Worm (Caenorhabditis elegans) whole organism, young adult: ENCODE measurements around the gene F31E3.12.

Experiments
- B0336.3 ChIP-seq: fragments of 200-800 bp; sonication (Bioruptor generic); IDR thresholded peaks from 2 replicates; pipeline ENCODE4 v1.3.6; 2022; ENCODE audit warnings: missing genetic modification characterization, missing compliant biosample characterization
- F33H1.4 ChIP-seq: fragments of 200-800 bp; sonication (Bioruptor generic); IDR thresholded peaks from 2 replicates; pipeline ENCODE4 v1.3.6; 2022; ENCODE audit warnings: missing genetic modification reagents, missing genetic modification characterization, missing compliant biosample characterization
- F49E8.2 ChIP-seq: sonication (generic microtip); optimal IDR thresholded peaks from 3 replicates; lab custom pipeline; 2017; ENCODE audit warnings: missing genetic modification characterization, mild to moderate bottlenecking, missing compliant biosample characterization, antibody characterized with exemption, moderate library complexity; ENCODE audit not compliant: insufficient read depth
- F55B11.4 ChIP-seq: sonication (generic microtip); optimal IDR thresholded peaks from 2 replicates; lab custom pipeline; 2016; ENCODE audit warnings: missing compliant biosample characterization, missing genetic modification characterization, borderline replicate concordance; ENCODE audit not compliant: insufficient read depth
- F57A8.1 ChIP-seq: fragments of 200-800 bp; sonication (Bioruptor generic); optimal IDR thresholded peaks from 2 replicates; lab custom pipeline; 2018; ENCODE audit warnings: mild to moderate bottlenecking, missing genetic modification characterization, moderate library complexity, missing compliant biosample characterization
- K12H6.12 ChIP-seq: fragments of 200-800 bp; sonication (Bioruptor generic); optimal IDR thresholded peaks from 2 replicates; lab custom pipeline; 2018; ENCODE audit warnings: mild to moderate bottlenecking, missing genetic modification characterization, missing compliant biosample characterization
- T07F8.4 ChIP-seq: sonication (generic microtip); optimal IDR thresholded peaks from 2 replicates; lab custom pipeline; 2016; ENCODE audit warnings: mild to moderate bottlenecking, missing genetic modification characterization, moderate library complexity, missing compliant biosample characterization
- T26A5.8 ChIP-seq: sonication (generic microtip); optimal IDR thresholded peaks from 2 replicates; lab custom pipeline; 2016; ENCODE audit warnings: missing genetic modification characterization, missing compliant biosample characterization
- ZK185.1 ChIP-seq: sonication (generic microtip); optimal IDR thresholded peaks from 2 replicates; lab custom pipeline; 2016; ENCODE audit warnings: mild to moderate bottlenecking, missing genetic modification characterization, missing compliant biosample characterization; ENCODE audit not compliant: poor library complexity, severe bottlenecking
- ama-1 ChIP-seq, 3 experiments: fragments of 150-350 bp in 1 of 3; sonication (generic microtip) in 2 of 3; optimal IDR thresholded peaks; 2 replicates each; lab custom pipeline; 2014 to 2018; ENCODE audit warnings: missing biosample characterization in 2 of 3, missing genetic modification characterization in 2 of 3, missing genetic modification reagents in 2 of 3
- aptf-2 ChIP-seq: fragments of 200-800 bp; sonication (Bioruptor generic); conservative IDR thresholded peaks from 2 replicates; pipeline ENCODE4 v1.3.6; 2022; ENCODE audit warnings: missing genetic modification reagents, missing genetic modification characterization, missing compliant biosample characterization
- athp-1 ChIP-seq: sonication (generic microtip); optimal IDR thresholded peaks from 2 replicates; lab custom pipeline; 2017; ENCODE audit warnings: mild to moderate bottlenecking, missing genetic modification characterization, missing compliant biosample characterization
- attf-6 ChIP-seq: fragments of 200-800 bp; sonication (Bioruptor generic); IDR thresholded peaks from 2 replicates; pipeline ENCODE4 v1.3.6; 2022; ENCODE audit warnings: missing genetic modification reagents, missing genetic modification characterization, missing compliant biosample characterization
- bed-2 ChIP-seq: fragments of 200-800 bp; sonication (Bioruptor generic); IDR thresholded peaks from 2 replicates; pipeline ENCODE4 v1.3.6; 2022; ENCODE audit warnings: missing genetic modification reagents, missing genetic modification characterization, missing compliant biosample characterization
- ccch-3 ChIP-seq: fragments of 200-800 bp; sonication (Bioruptor generic); optimal IDR thresholded peaks from 2 replicates; lab custom pipeline; 2018; ENCODE audit warnings: mild to moderate bottlenecking, missing genetic modification characterization, missing compliant biosample characterization
- cebp-2 ChIP-seq: fragments of 200-800 bp; sonication (Bioruptor generic); IDR thresholded peaks from 2 replicates; pipeline ENCODE4 v1.3.6; 2022; ENCODE audit warnings: missing genetic modification characterization, missing compliant biosample characterization
- ceh-27 ChIP-seq: fragments of 200-800 bp; sonication (Bioruptor generic); optimal IDR thresholded peaks from 2 replicates; lab custom pipeline; 2018; ENCODE audit warnings: mild to moderate bottlenecking, missing genetic modification characterization, moderate library complexity, missing compliant biosample characterization
- ceh-40 ChIP-seq: fragments of 200-800 bp; sonication (Bioruptor generic); IDR thresholded peaks from 2 replicates; pipeline ENCODE4 v1.3.6; 2022; ENCODE audit warnings: missing genetic modification characterization, missing compliant biosample characterization
- ceh-58 ChIP-seq: fragments of 200-800 bp; sonication (Bioruptor generic); IDR thresholded peaks from 2 replicates; pipeline ENCODE4 v1.3.6; 2022; ENCODE audit warnings: missing genetic modification characterization, missing compliant biosample characterization
- ceh-91 ChIP-seq: fragments of 200-800 bp; sonication (Bioruptor generic); IDR thresholded peaks from 2 replicates; pipeline ENCODE4 v1.3.6; 2022; ENCODE audit warnings: missing genetic modification reagents, missing genetic modification characterization, missing compliant biosample characterization
- die-1 ChIP-seq: sonication (generic microtip); optimal IDR thresholded peaks from 2 replicates; lab custom pipeline; 2016; ENCODE audit warnings: missing genotype, mild to moderate bottlenecking, missing genetic modification characterization, missing compliant biosample characterization
- dox-1 ChIP-seq: fragments of 200-800 bp; sonication (Bioruptor generic); IDR thresholded peaks from 2 replicates; pipeline ENCODE4 v1.3.6; 2022; ENCODE audit warnings: missing genetic modification reagents, missing genetic modification characterization, missing compliant biosample characterization
- dpl-1 ChIP-seq: fragments of 150-350 bp; optimal IDR thresholded peaks from 2 replicates; lab custom pipeline; 2014; ENCODE audit warnings: missing biosample characterization, missing genetic modification reagents, missing genetic modification characterization
- egl-44 ChIP-seq: fragments of 200-800 bp; sonication (Bioruptor generic); IDR thresholded peaks from 2 replicates; pipeline ENCODE4 v1.3.6; 2022; ENCODE audit warnings: missing genetic modification reagents, missing genetic modification characterization, missing compliant biosample characterization
- egrh-3 ChIP-seq: fragments of 200-800 bp; sonication (Bioruptor generic); IDR thresholded peaks from 2 replicates; pipeline ENCODE4 v1.3.6; 2022; ENCODE audit warnings: missing genetic modification reagents, missing genetic modification characterization, missing compliant biosample characterization
- fkh-3 ChIP-seq: sonication (generic microtip); optimal IDR thresholded peaks from 2 replicates; lab custom pipeline; 2016; ENCODE audit warnings: mild to moderate bottlenecking, missing genetic modification characterization, missing compliant biosample characterization
- hmg-20 ChIP-seq: fragments of 200-800 bp; sonication (Bioruptor generic); IDR thresholded peaks from 2 replicates; pipeline ENCODE4 v1.3.6; 2022; ENCODE audit warnings: missing genetic modification reagents, missing genetic modification characterization, missing compliant biosample characterization
- lag-1 ChIP-seq: fragments of 200-800 bp; sonication (Bioruptor generic); IDR thresholded peaks from 2 replicates; pipeline ENCODE4 v1.3.6; 2022; ENCODE audit warnings: missing genetic modification reagents, missing genetic modification characterization, missing compliant biosample characterization
- let-607 ChIP-seq, 2 experiments: fragments of 200-800 bp in 1 of 2; sonication (Bioruptor generic) in 1 of 2; sonication (generic microtip) in 1 of 2; optimal IDR thresholded peaks; 2 replicates each; lab custom pipeline; 2016 to 2018; ENCODE audit warnings: mild to moderate bottlenecking in 2 of 2, missing compliant biosample characterization in 2 of 2, missing genetic modification characterization in 2 of 2, moderate library complexity in 2 of 2, missing genotype in 1 of 2
- lin-35 ChIP-seq, 3 experiments: fragments of 150-350 bp in 2 of 3; sonication (generic microtip) in 1 of 3; optimal IDR thresholded peaks; 2 replicates each; lab custom pipeline; 2014 to 2018; ENCODE audit warnings: missing biosample characterization in 3 of 3, missing genetic modification characterization in 3 of 3, missing genetic modification reagents in 3 of 3
- madf-3 ChIP-seq: fragments of 200-800 bp; sonication (Bioruptor generic); IDR thresholded peaks from 2 replicates; pipeline ENCODE4 v1.3.6; 2022; ENCODE audit warnings: missing genetic modification reagents, missing genetic modification characterization, missing compliant biosample characterization
- madf-8 ChIP-seq: fragments of 200-800 bp; sonication (Bioruptor generic); conservative IDR thresholded peaks from 2 replicates; pipeline ENCODE4 v1.3.6; 2022; ENCODE audit warnings: missing genetic modification reagents, missing genetic modification characterization, missing compliant biosample characterization
- mcd-1 ChIP-seq: fragments of 200-800 bp; sonication (Bioruptor generic); IDR thresholded peaks from 2 replicates; pipeline ENCODE4 v1.3.6; 2022; ENCODE audit warnings: missing genetic modification reagents, missing genetic modification characterization, missing compliant biosample characterization
- mel-28 ChIP-seq: sonication (generic microtip); optimal IDR thresholded peaks from 2 replicates; lab custom pipeline; 2016; ENCODE audit warnings: borderline replicate concordance, mild to moderate bottlenecking, missing genetic modification characterization, missing compliant biosample characterization
- mxl-1 ChIP-seq: sonication (generic microtip); optimal IDR thresholded peaks from 2 replicates; lab custom pipeline; 2016; ENCODE audit warnings: missing genetic modification characterization, missing compliant biosample characterization
- nfya-2 ChIP-seq: fragments of 200-800 bp; sonication (Bioruptor generic); IDR thresholded peaks from 2 replicates; pipeline ENCODE4 v1.3.6; 2022; ENCODE audit warnings: missing genetic modification reagents, missing genetic modification characterization, missing compliant biosample characterization
- nfyb-1 ChIP-seq: fragments of 200-800 bp; sonication (Bioruptor generic); IDR thresholded peaks from 2 replicates; pipeline ENCODE4 v1.3.6; 2022; ENCODE audit warnings: missing genetic modification reagents, missing genetic modification characterization, missing compliant biosample characterization
- nhr-179 ChIP-seq: sonication (generic microtip); optimal IDR thresholded peaks from 2 replicates; lab custom pipeline; 2016; ENCODE audit warnings: mild to moderate bottlenecking, missing genetic modification characterization, missing compliant biosample characterization
- pbrm-1 ChIP-seq: fragments of 200-800 bp; sonication (Bioruptor generic); IDR thresholded peaks from 2 replicates; pipeline ENCODE4 v1.3.6; 2022; ENCODE audit warnings: missing genetic modification reagents, missing genetic modification characterization, missing compliant biosample characterization
- repo-1 ChIP-seq: sonication (generic microtip); optimal IDR thresholded peaks from 2 replicates; lab custom pipeline; 2017; ENCODE audit warnings: mild to moderate bottlenecking, missing genetic modification characterization, missing compliant biosample characterization
- sdz-38 ChIP-seq: sonication (generic microtip); optimal IDR thresholded peaks from 2 replicates; lab custom pipeline; 2016; ENCODE audit warnings: missing genotype, missing genetic modification characterization, missing compliant biosample characterization
- snpc-1.3 ChIP-seq: sonication (generic microtip); optimal IDR thresholded peaks from 2 replicates; lab custom pipeline; 2017; ENCODE audit warnings: missing genetic modification characterization, mild to moderate bottlenecking, missing compliant biosample characterization, antibody characterized with exemption, moderate library complexity, missing genotype, missing genetic modification reagents; ENCODE audit not compliant: insufficient read depth
- unc-130 ChIP-seq: sonication (generic microtip); optimal IDR thresholded peaks from 2 replicates; lab custom pipeline; 2016; ENCODE audit warnings: missing genetic modification reagents, missing genetic modification characterization, missing compliant biosample characterization
- xnd-1 ChIP-seq: sonication (generic microtip); optimal IDR thresholded peaks from 2 replicates; lab custom pipeline; 2016; ENCODE audit warnings: missing genotype, missing genetic modification reagents, missing genetic modification characterization, missing compliant biosample characterization
- ztf-3 ChIP-seq: fragments of 200-800 bp; sonication (Bioruptor generic); optimal IDR thresholded peaks from 2 replicates; lab custom pipeline; 2018; ENCODE audit warnings: mild to moderate bottlenecking, missing genetic modification characterization, missing compliant biosample characterization

The F31E3.12 gene

DNA sequence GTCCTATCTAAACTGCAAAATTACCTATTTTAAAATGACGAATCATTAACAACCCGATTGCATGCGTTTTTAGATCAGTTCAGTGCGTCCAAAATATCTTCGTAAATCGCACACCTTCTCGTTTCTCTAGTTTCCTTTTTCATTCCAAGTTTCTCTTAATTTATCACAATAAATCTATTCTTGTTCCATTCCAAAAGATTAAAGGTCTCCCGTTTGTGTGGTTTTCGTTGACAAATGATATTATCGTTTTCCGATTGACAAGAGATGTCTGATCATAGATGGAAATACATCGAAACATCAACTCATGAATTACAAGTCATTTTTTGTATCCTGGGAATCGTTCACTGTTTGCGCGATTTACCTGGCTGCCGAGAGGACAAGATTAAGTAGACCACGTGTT lies 24.0 kb downstream of the F31E3.12 start:
- TF ChIP-seq ama-1 (optimal IDR thresholded peaks at IDR 0.05; lab: Kevin White, UChicago) (no peak), ama-1 (GFP tag; optimal IDR thresholded peaks at IDR 0.05; lab: Kevin White, UChicago) (no peak), egl-44 (GFP tag; lab: Robert Waterston, UW) (no peak), repo-1 (no peak), ceh-91 (GFP tag; lab: Robert Waterston, UW) (no peak), nfyb-1 (no peak), madf-3 (no peak), mel-28 (tag; lab: Kevin White, UChicago) (no peak), attf-6 (GFP tag; lab: Robert Waterston, UW) (no peak), ceh-27 (GFP tag; lab: Kevin White, UChicago) (no peak), aptf-2 (GFP tag; lab: Robert Waterston, UW) (no peak), egrh-3 (no peak)

DNA sequence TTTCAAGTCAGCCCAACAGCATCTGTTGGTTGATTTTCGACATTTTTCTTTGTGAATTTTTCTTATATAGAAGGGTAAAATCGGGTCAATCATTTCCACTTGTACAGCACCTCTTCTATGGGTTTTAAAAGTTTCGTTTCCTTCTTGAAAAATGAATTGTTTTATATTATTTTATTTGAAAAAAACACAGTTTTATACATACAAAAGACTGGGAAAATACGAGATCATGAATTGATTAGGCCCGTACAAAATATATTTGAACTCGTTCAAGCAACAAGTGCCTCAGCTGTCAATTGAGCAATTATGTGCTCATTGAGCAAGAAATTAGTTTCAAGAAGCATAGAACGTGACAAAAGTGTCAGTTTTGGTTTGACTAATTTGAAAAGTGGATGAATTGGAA lies 33.0 kb downstream of the F31E3.12 start:
- TF ChIP-seq dox-1 (GFP tag; lab: Robert Waterston, UW), result no peak
- TF ChIP-seq F55B11.4 (tag; lab: Kevin White, UChicago), result no peak
- no peak for TF ChIP-seq F49E8.2 (tag; lab: Kevin White, UChicago)
- no peak for TF ChIP-seq ceh-27 (GFP tag; lab: Kevin White, UChicago)
- TF ChIP-seq unc-130, result no peak
- no peak for TF ChIP-seq madf-3
- no peak for TF ChIP-seq K12H6.12 (tag; lab: Kevin White, UChicago)
- TF ChIP-seq lag-1, result no peak
- no peak for TF ChIP-seq mxl-1 (tag; lab: Kevin White, UChicago)
- TF ChIP-seq ceh-58, result no peak
- no peak for TF ChIP-seq snpc-1.3 (tag; lab: Kevin White, UChicago)
- TF ChIP-seq T07F8.4, result no peak
- no peak for TF ChIP-seq hmg-20 (GFP tag; lab: Robert Waterston, UW)
- TF ChIP-seq lin-35 (GFP tag; optimal IDR thresholded peaks at IDR 0.05; lab: Kevin White, UChicago), result no peak

DNA sequence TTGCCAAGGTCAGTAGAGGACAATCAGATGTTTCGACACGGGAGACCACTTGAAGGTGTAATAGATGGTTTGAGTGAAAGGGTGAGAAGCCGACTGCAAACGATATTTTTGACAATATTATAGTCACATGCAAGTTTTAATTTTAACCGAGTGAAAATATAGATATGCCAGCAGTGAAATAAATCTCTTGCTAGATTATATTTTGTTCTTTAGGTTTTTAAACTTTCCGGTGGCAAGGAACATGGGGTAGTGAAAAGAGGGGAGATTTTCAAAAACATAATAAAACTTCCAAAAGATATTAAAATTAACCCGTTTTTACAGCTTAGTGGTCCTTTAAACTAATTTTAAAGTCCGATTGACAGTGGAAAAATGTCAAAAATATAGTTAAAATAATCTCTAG lies 36.2 kb downstream of the F31E3.12 start, which contains the start of gene C06E8.5:
Gene C06E8.5, minus strand, starts transcription at position 101 of the 400 bp plus-strand sequence.
- TF ChIP-seq ztf-3 (no peak), cebp-2 (GFP tag; lab: Robert Waterston, UW) (no peak), ZK185.1 (tag; lab: Kevin White, UChicago) (no peak), egl-44 (GFP tag; lab: Robert Waterston, UW) (no peak), lag-1 (no peak), dpl-1 (GFP tag; lab: Kevin White, UChicago) (no peak), aptf-2 (GFP tag; lab: Robert Waterston, UW) (no peak), B0336.3 (GFP tag; lab: Robert Waterston, UW) (no peak), nfyb-1 (no peak), sdz-38 (no peak)

DNA sequence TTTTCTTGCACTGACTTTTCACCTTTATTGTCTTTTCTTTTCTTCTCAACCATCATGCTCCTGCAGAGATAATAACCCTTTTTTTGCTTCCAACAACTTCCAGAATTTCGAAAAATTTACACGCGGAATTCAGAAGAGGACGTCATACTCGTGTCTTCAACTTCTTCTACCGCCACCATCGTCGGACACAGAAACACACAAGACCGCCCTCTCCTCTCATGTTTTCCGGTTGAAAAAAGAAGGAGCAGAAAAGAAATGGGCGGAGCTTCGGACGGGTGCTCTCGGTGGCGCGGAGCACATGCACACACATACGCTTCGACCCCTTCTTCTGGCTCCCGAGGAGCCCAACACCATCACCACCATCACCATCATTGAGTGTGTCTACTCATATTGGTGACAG lies 39.6 kb downstream of the F31E3.12 start, which contains the start of gene lgc-38:
Gene lgc-38, plus strand, starts transcription at position 301 of the 400 bp plus-strand sequence.
- TF ChIP-seq mcd-1 (GFP tag; lab: Robert Waterston, UW) (no peak), bed-2 (GFP tag; lab: Robert Waterston, UW) (no peak), T26A5.8 (tag; lab: Kevin White, UChicago) (no peak), ccch-3 (GFP tag; lab: Kevin White, UChicago) (no peak), let-607 (tag; optimal IDR thresholded peaks at IDR 0.05; lab: Kevin White, UChicago) (no peak), madf-3 (no peak), fkh-3 (no peak), nfya-2 (GFP tag; lab: Robert Waterston, UW) (no peak), nhr-179 (tag; lab: Kevin White, UChicago) (no peak), F33H1.4 (GFP tag; lab: Robert Waterston, UW) (no peak), pbrm-1 (GFP tag; lab: Robert Waterston, UW) (no peak), ceh-27 (GFP tag; lab: Kevin White, UChicago) (no peak), madf-8 (GFP tag; lab: Robert Waterston, UW) (no peak), athp-1 (tag; lab: Kevin White, UChicago) (no peak), ceh-40 (GFP tag; lab: Robert Waterston, UW) (no peak), F57A8.1 (GFP tag; lab: Kevin White, UChicago) (no peak), xnd-1 (tag; lab: Kevin White, UChicago) (no peak), die-1 (tag; lab: Kevin White, UChicago) (no peak)
